Worm (Caenorhabditis elegans) whole organism, young adult: ENCODE measurements around the gene egl-19.
A peak's percentile ranks its signal among the peaks of the same experiment; 100 is the strongest.

Experiments
- B0035.1 ChIP-seq: sonication (generic microtip); optimal IDR thresholded peaks from 2 replicates; lab custom pipeline; 2016; ENCODE audit warnings: missing genetic modification characterization, mild to moderate bottlenecking, missing compliant biosample characterization, missing genotype, missing genetic modification reagents
- C06A6.2 ChIP-seq: fragments of 200-800 bp; sonication (Bioruptor generic); conservative IDR thresholded peaks from 2 replicates; pipeline ENCODE4 v1.3.6; 2022; ENCODE audit warnings: missing genetic modification characterization, missing compliant biosample characterization
- F10E7.11 ChIP-seq: sonication (generic microtip); optimal IDR thresholded peaks from 2 replicates; lab custom pipeline; 2017; ENCODE audit warnings: mild to moderate bottlenecking, missing genetic modification characterization, moderate library complexity, missing compliant biosample characterization
- F22D6.2 ChIP-seq: sonication (generic microtip); optimal IDR thresholded peaks from 2 replicates; lab custom pipeline; 2016; ENCODE audit warnings: mild to moderate bottlenecking, missing genetic modification characterization, missing compliant biosample characterization
- F23B12.7 ChIP-seq: sonication (generic microtip); optimal IDR thresholded peaks from 2 replicates; lab custom pipeline; 2017; ENCODE audit warnings: missing genetic modification characterization, mild to moderate bottlenecking, missing compliant biosample characterization, antibody characterized with exemption, moderate library complexity; ENCODE audit not compliant: insufficient read depth
- F33H1.4 ChIP-seq: fragments of 200-800 bp; sonication (Bioruptor generic); IDR thresholded peaks from 2 replicates; pipeline ENCODE4 v1.3.6; 2022; ENCODE audit warnings: missing genetic modification reagents, missing genetic modification characterization, missing compliant biosample characterization
- F37B4.10 ChIP-seq: fragments of 200-800 bp; sonication (Bioruptor generic); IDR thresholded peaks from 2 replicates; pipeline ENCODE4 v1.3.6; 2022; ENCODE audit warnings: missing genetic modification characterization, missing compliant biosample characterization
- F52B5.7 ChIP-seq: sonication (generic microtip); optimal IDR thresholded peaks from 2 replicates; lab custom pipeline; 2016; ENCODE audit warnings: mild to moderate bottlenecking, missing genetic modification characterization, missing compliant biosample characterization
- K11D2.4 ChIP-seq: fragments of 200-800 bp; sonication (Bioruptor generic); IDR thresholded peaks from 2 replicates; pipeline ENCODE4 v1.3.6; 2022; ENCODE audit warnings: missing genetic modification reagents, missing genetic modification characterization, missing compliant biosample characterization
- K12H6.12 ChIP-seq: fragments of 200-800 bp; sonication (Bioruptor generic); optimal IDR thresholded peaks from 2 replicates; lab custom pipeline; 2018; ENCODE audit warnings: mild to moderate bottlenecking, missing genetic modification characterization, missing compliant biosample characterization
- T26A5.8 ChIP-seq: sonication (generic microtip); optimal IDR thresholded peaks from 2 replicates; lab custom pipeline; 2016; ENCODE audit warnings: missing genetic modification characterization, missing compliant biosample characterization
- Y95B8A.8 ChIP-seq: fragments of 200-800 bp; sonication (Bioruptor generic); IDR thresholded peaks from 2 replicates; pipeline ENCODE4 v1.3.6; 2022; ENCODE audit warnings: missing genetic modification reagents, missing genetic modification characterization, missing compliant biosample characterization
- akir-1 ChIP-seq: fragments of 200-800 bp; sonication (Bioruptor generic); optimal IDR thresholded peaks from 2 replicates; lab custom pipeline; 2018; ENCODE audit warnings: mild to moderate bottlenecking, missing genetic modification characterization, moderate library complexity, missing compliant biosample characterization
- ama-1 ChIP-seq, 3 experiments: fragments of 150-350 bp in 1 of 3; sonication (generic microtip) in 2 of 3; optimal IDR thresholded peaks; 2 replicates each; lab custom pipeline; 2014 to 2018; ENCODE audit warnings: missing biosample characterization in 2 of 3, missing genetic modification characterization in 2 of 3, missing genetic modification reagents in 2 of 3
- aptf-3 ChIP-seq: fragments of 200-800 bp; sonication (Bioruptor generic); IDR thresholded peaks from 2 replicates; pipeline ENCODE4 v1.3.6; 2022; ENCODE audit warnings: missing genetic modification characterization, missing compliant biosample characterization
- atf-7 ChIP-seq: sonication (generic microtip); optimal IDR thresholded peaks from 2 replicates; lab custom pipeline; 2017; ENCODE audit warnings: mild to moderate bottlenecking, missing genetic modification characterization, missing compliant biosample characterization
- athp-1 ChIP-seq: sonication (generic microtip); optimal IDR thresholded peaks from 2 replicates; lab custom pipeline; 2017; ENCODE audit warnings: mild to moderate bottlenecking, missing genetic modification characterization, missing compliant biosample characterization
- attf-5 ChIP-seq: fragments of 200-800 bp; sonication (Bioruptor generic); optimal IDR thresholded peaks from 2 replicates; lab custom pipeline; 2018; ENCODE audit warnings: mild to moderate bottlenecking, missing genetic modification characterization, missing compliant biosample characterization
- ceh-27 ChIP-seq: fragments of 200-800 bp; sonication (Bioruptor generic); optimal IDR thresholded peaks from 2 replicates; lab custom pipeline; 2018; ENCODE audit warnings: mild to moderate bottlenecking, missing genetic modification characterization, moderate library complexity, missing compliant biosample characterization
- ceh-40 ChIP-seq: fragments of 200-800 bp; sonication (Bioruptor generic); IDR thresholded peaks from 2 replicates; pipeline ENCODE4 v1.3.6; 2022; ENCODE audit warnings: missing genetic modification characterization, missing compliant biosample characterization
- chd-7 ChIP-seq: sonication (generic microtip); optimal IDR thresholded peaks from 2 replicates; lab custom pipeline; 2016; ENCODE audit warnings: mild to moderate bottlenecking, missing genetic modification characterization, moderate library complexity, missing compliant biosample characterization
- dpl-1 ChIP-seq: fragments of 150-350 bp; optimal IDR thresholded peaks from 2 replicates; lab custom pipeline; 2014; ENCODE audit warnings: missing biosample characterization, missing genetic modification reagents, missing genetic modification characterization
- egrh-3 ChIP-seq: fragments of 200-800 bp; sonication (Bioruptor generic); IDR thresholded peaks from 2 replicates; pipeline ENCODE4 v1.3.6; 2022; ENCODE audit warnings: missing genetic modification reagents, missing genetic modification characterization, missing compliant biosample characterization
- hlh-12 ChIP-seq: sonication (generic microtip); optimal IDR thresholded peaks from 2 replicates; lab custom pipeline; 2016; ENCODE audit warnings: missing genetic modification characterization, missing compliant biosample characterization
- hlh-26 ChIP-seq: fragments of 200-800 bp; sonication (Bioruptor generic); conservative IDR thresholded peaks from 2 replicates; pipeline ENCODE4 v1.3.6; 2022; ENCODE audit warnings: missing genetic modification reagents, missing genetic modification characterization, missing compliant biosample characterization
- hmg-1.2 ChIP-seq: fragments of 200-800 bp; sonication (Bioruptor generic); IDR thresholded peaks from 2 replicates; pipeline ENCODE4 v1.3.6; 2022; ENCODE audit warnings: missing genetic modification reagents, missing genetic modification characterization, missing compliant biosample characterization
- hrde-1 ChIP-seq: sonication (generic microtip); optimal IDR thresholded peaks from 2 replicates; lab custom pipeline; 2016; ENCODE audit warnings: missing genetic modification characterization, mild to moderate bottlenecking, missing compliant biosample characterization, moderate library complexity, missing genotype, missing genetic modification reagents, borderline replicate concordance
- hsf-1 ChIP-seq: fragments of 200-800 bp; sonication (Bioruptor generic); IDR thresholded peaks from 2 replicates; pipeline ENCODE4 v1.3.6; 2022; ENCODE audit warnings: missing genetic modification reagents, missing genetic modification characterization, missing compliant biosample characterization
- lag-1 ChIP-seq: fragments of 200-800 bp; sonication (Bioruptor generic); IDR thresholded peaks from 2 replicates; pipeline ENCODE4 v1.3.6; 2022; ENCODE audit warnings: missing genetic modification reagents, missing genetic modification characterization, missing compliant biosample characterization
- lin-35 ChIP-seq, 3 experiments: fragments of 150-350 bp in 2 of 3; sonication (generic microtip) in 1 of 3; optimal IDR thresholded peaks; 2 replicates each; lab custom pipeline; 2014 to 2018; ENCODE audit warnings: missing biosample characterization in 3 of 3, missing genetic modification characterization in 3 of 3, missing genetic modification reagents in 3 of 3
- lin-40 ChIP-seq: sonication (generic microtip); optimal IDR thresholded peaks from 2 replicates; lab custom pipeline; 2016; ENCODE audit warnings: missing genetic modification characterization, mild to moderate bottlenecking, missing compliant biosample characterization, missing genotype, missing genetic modification reagents
- lsy-27 ChIP-seq: sonication (generic microtip); optimal IDR thresholded peaks from 2 replicates; lab custom pipeline; 2017; ENCODE audit warnings: missing genetic modification characterization, mild to moderate bottlenecking, missing compliant biosample characterization, antibody characterized with exemption, missing genotype, borderline replicate concordance; ENCODE audit not compliant: insufficient read depth
- madf-10 ChIP-seq: sonication (generic microtip); optimal IDR thresholded peaks from 2 replicates; lab custom pipeline; 2016; ENCODE audit warnings: mild to moderate bottlenecking, missing genetic modification characterization, missing compliant biosample characterization
- mcd-1 ChIP-seq: fragments of 200-800 bp; sonication (Bioruptor generic); IDR thresholded peaks from 2 replicates; pipeline ENCODE4 v1.3.6; 2022; ENCODE audit warnings: missing genetic modification reagents, missing genetic modification characterization, missing compliant biosample characterization
- nhr-179 ChIP-seq: sonication (generic microtip); optimal IDR thresholded peaks from 2 replicates; lab custom pipeline; 2016; ENCODE audit warnings: mild to moderate bottlenecking, missing genetic modification characterization, missing compliant biosample characterization
- rcor-1 ChIP-seq: fragments of 200-800 bp; sonication (Bioruptor generic); IDR thresholded peaks from 2 replicates; pipeline ENCODE4 v1.3.6; 2022; ENCODE audit warnings: missing genetic modification reagents, missing genetic modification characterization, missing compliant biosample characterization
- sea-2 ChIP-seq: fragments of 200-800 bp; sonication (Bioruptor generic); IDR thresholded peaks from 2 replicates; pipeline ENCODE4 v1.3.6; 2022; ENCODE audit warnings: missing genetic modification characterization, missing compliant biosample characterization
- snpc-3.4 ChIP-seq: sonication (generic microtip); optimal IDR thresholded peaks from 2 replicates; lab custom pipeline; 2017; ENCODE audit warnings: missing genetic modification characterization, mild to moderate bottlenecking, missing compliant biosample characterization, antibody characterized with exemption, moderate library complexity, missing genotype, missing genetic modification reagents
- snpc-4 ChIP-seq, 5 experiments: fragments of 150-350 bp in 1 of 5; sonication (generic microtip) in 4 of 5; optimal IDR thresholded peaks; 2 replicates each; lab custom pipeline; 2014 to 2018; ENCODE audit warnings: missing genetic modification characterization in 5 of 5, missing biosample characterization in 3 of 5, antibody characterized with exemption in 2 of 5, mild to moderate bottlenecking in 2 of 5, missing compliant biosample characterization in 2 of 5, missing genotype in 2 of 5, moderate library complexity in 2 of 5, missing genetic modification reagents in 1 of 5
- unc-130 ChIP-seq: sonication (generic microtip); optimal IDR thresholded peaks from 2 replicates; lab custom pipeline; 2016; ENCODE audit warnings: missing genetic modification reagents, missing genetic modification characterization, missing compliant biosample characterization
- unc-62 ChIP-seq: fragments of 150-350 bp; optimal IDR thresholded peaks from 2 replicates; lab custom pipeline; 2014; ENCODE audit warnings: missing biosample characterization, missing genetic modification reagents, missing genetic modification characterization
- xnd-1 ChIP-seq: sonication (generic microtip); optimal IDR thresholded peaks from 2 replicates; lab custom pipeline; 2016; ENCODE audit warnings: missing genotype, missing genetic modification reagents, missing genetic modification characterization, missing compliant biosample characterization
- zfh-2 ChIP-seq: fragments of 200-800 bp; sonication (Bioruptor generic); conservative IDR thresholded peaks from 2 replicates; pipeline ENCODE4 v1.3.6; 2022; ENCODE audit warnings: missing genetic modification reagents, missing genetic modification characterization, missing compliant biosample characterization
- ztf-22 ChIP-seq: fragments of 200-800 bp; sonication (Bioruptor generic); optimal IDR thresholded peaks from 2 replicates; lab custom pipeline; 2018; ENCODE audit warnings: mild to moderate bottlenecking, missing genetic modification characterization, moderate library complexity, missing compliant biosample characterization

The egl-19 gene

DNA sequence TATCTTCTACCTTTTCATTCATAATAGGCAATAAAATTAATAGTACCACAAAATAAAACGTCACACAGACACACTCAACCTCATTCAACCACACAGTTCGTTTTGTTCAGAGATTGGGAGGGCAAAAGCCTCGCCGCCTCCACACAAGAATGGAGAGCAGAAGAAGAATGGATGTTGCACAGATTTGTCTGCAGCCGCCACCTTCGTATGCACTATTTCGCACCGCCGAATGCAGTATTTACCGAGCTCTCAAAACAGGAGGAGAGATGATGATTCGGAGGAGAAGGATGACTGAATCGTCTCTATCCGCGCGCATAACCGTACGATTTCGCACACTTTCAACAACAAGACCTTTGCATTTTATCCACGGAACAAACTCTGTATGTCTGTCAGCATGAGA lies 7.9 kb upstream of the egl-19 start (continued):
- no peak for TF ChIP-seq lin-35 (GFP tag; optimal IDR thresholded peaks at IDR 0.05; lab: Kevin White, UChicago)
- TF ChIP-seq F23B12.7, result no peak
- no peak for TF ChIP-seq unc-130 (GFP tag; lab: Kevin White, UChicago)
- TF ChIP-seq xnd-1, result no peak
- TF ChIP-seq dpl-1, result no peak
- no peak for TF ChIP-seq ztf-22 (GFP tag; lab: Kevin White, UChicago)
- no peak for TF ChIP-seq T26A5.8 (tag; lab: Kevin White, UChicago)
- TF ChIP-seq akir-1 (GFP tag; lab: Kevin White, UChicago), result no peak
- TF ChIP-seq aptf-3 (GFP tag; lab: Robert Waterston, UW), result 0 out of 2 replicates have a peak, but pooled peaks have one; percentile 22
- TF ChIP-seq Y95B8A.8 (GFP tag; lab: Robert Waterston, UW), result no peak
- TF ChIP-seq K12H6.12 (tag; lab: Kevin White, UChicago), result peak; percentile 10
- no peak for TF ChIP-seq lag-1 (GFP tag; lab: Robert Waterston, UW)
- TF ChIP-seq snpc-4 (GFP tag; optimal IDR thresholded peaks at IDR 0.05; lab: Kevin White, UChicago), result no peak
- no peak for TF ChIP-seq snpc-4 (tag; optimal IDR thresholded peaks at IDR 0.05; lab: Kevin White, UChicago)
- no peak for TF ChIP-seq hsf-1 (GFP tag; lab: Robert Waterston, UW)
- no peak for TF ChIP-seq lsy-27
- no peak for TF ChIP-seq K11D2.4
- TF ChIP-seq unc-62, result no peak
- no peak for TF ChIP-seq hrde-1 (tag; lab: Kevin White, UChicago)

ce11 chrIV:7400502-7401118 lies 4.8 kb upstream of the egl-19 start:
- TF ChIP-seq hmg-1.2 (no peak), nhr-179 (tag; lab: Kevin White, UChicago) (no peak), C06A6.2 (no peak), sea-2 (GFP tag; lab: Robert Waterston, UW) (no peak), chd-7 (tag; lab: Kevin White, UChicago) (no peak), zfh-2 (GFP tag; lab: Robert Waterston, UW) (peak; percentile 60), hlh-12 (tag; lab: Kevin White, UChicago) (no peak), B0035.1 (no peak)

- TF ChIP-seq athp-1, result no peak
- TF ChIP-seq hlh-26, result no peak
- peak; percentile 75 for TF ChIP-seq lin-40
- no peak for TF ChIP-seq snpc-3.4 (tag; lab: Kevin White, UChicago)
- TF ChIP-seq F22D6.2 (tag; lab: Kevin White, UChicago), result no peak
- peak; percentile 48 for TF ChIP-seq attf-5 (GFP tag; lab: Kevin White, UChicago)
- peak in 1 of 3 experiments; percentile 45 for TF ChIP-seq lin-35 (GFP tag; optimal IDR thresholded peaks at IDR 0.05; lab: Kevin White, UChicago)
- TF ChIP-seq ceh-27 (GFP tag; lab: Kevin White, UChicago), result peak; percentile 58
- TF ChIP-seq rcor-1 (GFP tag; lab: Robert Waterston, UW), result peak; percentile 73
- 0 out of 2 replicates have a peak, but pooled peaks have one; percentile 34 for TF ChIP-seq F37B4.10 (GFP tag; lab: Robert Waterston, UW)
- TF ChIP-seq F10E7.11 (tag; lab: Kevin White, UChicago), result no peak
- TF ChIP-seq F52B5.7 (tag; lab: Kevin White, UChicago), result peak; percentile 26
- 0 out of 2 replicates have a peak, but pooled peaks have one; percentile 20 for TF ChIP-seq F33H1.4
- TF ChIP-seq madf-10 (tag; lab: Kevin White, UChicago), result peak; percentile 94
- peak; percentile 80 for TF ChIP-seq egrh-3 (GFP tag; lab: Robert Waterston, UW)
- no peak for TF ChIP-seq ama-1 (optimal IDR thresholded peaks at IDR 0.05; lab: Kevin White, UChicago)
- no peak for TF ChIP-seq ama-1 (GFP tag; optimal IDR thresholded peaks at IDR 0.05; lab: Kevin White, UChicago)
- no peak for TF ChIP-seq Y95B8A.8 (GFP tag; lab: Robert Waterston, UW)
- peak; percentile 50 for TF ChIP-seq chd-7 (tag; lab: Kevin White, UChicago)
- TF ChIP-seq mcd-1 (GFP tag; lab: Robert Waterston, UW), result peak; percentile 56; the same call in 1 of the 2 replicates
- TF ChIP-seq atf-7 (tag; lab: Kevin White, UChicago), result peak; percentile 16
- TF ChIP-seq K12H6.12 (tag; lab: Kevin White, UChicago), result peak; percentile 89
- TF ChIP-seq hsf-1 (GFP tag; lab: Robert Waterston, UW), result no peak
- TF ChIP-seq ceh-40 (GFP tag; lab: Robert Waterston, UW), result no peak
- TF ChIP-seq zfh-2 (GFP tag; lab: Robert Waterston, UW), result peak; percentile 98
These were observed 3.3 kb upstream of the egl-19 start for ce11 chrIV:7402077-7402476.
